Fruit fly (Drosophila melanogaster) whole organism, embryonic: ENCODE data around the gene RpS14a.

ENCODE experiments used
- Ada2b ChIP-seq: fragments of 200-800 bp; sonication (Bioruptor generic); IDR thresholded peaks from 2 replicates; pipeline ENCODE4 v1.3.6; 2022; ENCODE audit warnings: missing biosample characterization, missing genetic modification characterization
- Adf1 ChIP-seq: fragments of 200-800 bp; sonication (Bioruptor generic); IDR thresholded peaks from 2 replicates; pipeline ENCODE4 v1.3.6; 2022; ENCODE audit warnings: missing biosample characterization, missing genetic modification characterization
- CG10147 ChIP-seq: fragments of 200-800 bp; sonication (Bioruptor generic); optimal IDR thresholded peaks from 2 replicates; lab custom pipeline; 2019; ENCODE audit warnings: missing biosample characterization, mild to moderate bottlenecking, missing genetic modification characterization, moderate library complexity
- CG11093 ChIP-seq: fragments of 200-800 bp; sonication (Bioruptor generic); IDR thresholded peaks from 3 replicates; pipeline ENCODE4 v1.3.6; 2022; ENCODE audit warnings: missing biosample characterization, missing genetic modification characterization
- CG11247 ChIP-seq: fragments of 200-800 bp; sonication (Bioruptor generic); IDR thresholded peaks from 2 replicates; pipeline ENCODE4 v1.3.6; 2022; ENCODE audit warnings: missing biosample characterization, missing genetic modification characterization
- CG12155 ChIP-seq: fragments of 200-800 bp; sonication (Bioruptor generic); optimal IDR thresholded peaks from 3 replicates; lab custom pipeline; 2016; ENCODE audit warnings: missing biosample characterization, missing genetic modification characterization
- CG14441 ChIP-seq: fragments of 200-800 bp; sonication (Bioruptor generic); IDR thresholded peaks from 2 replicates; pipeline ENCODE4 v1.3.6; 2022; ENCODE audit warnings: missing biosample characterization, missing genetic modification characterization
- CG14667 ChIP-seq: fragments of 200-800 bp; sonication (Bioruptor generic); IDR thresholded peaks from 2 replicates; pipeline ENCODE4 v1.3.6; 2022; ENCODE audit warnings: missing biosample characterization, missing genetic modification characterization
- CG15514 ChIP-seq: fragments of 200-800 bp; sonication (Bioruptor generic); optimal IDR thresholded peaks from 3 replicates; lab custom pipeline; 2017; ENCODE audit warnings: missing biosample characterization, missing genetic modification characterization, mild to moderate bottlenecking, moderate library complexity, missing genetic modification reagents
- CG1603 ChIP-seq: fragments of 200-800 bp; sonication (Bioruptor generic); optimal IDR thresholded peaks from 2 replicates; lab custom pipeline; 2019; ENCODE audit warnings: missing biosample characterization, mild to moderate bottlenecking, missing genetic modification characterization, moderate library complexity
- CG16815 ChIP-seq: fragments of 200-800 bp; sonication (Bioruptor generic); optimal IDR thresholded peaks from 3 replicates; lab custom pipeline; 2017; ENCODE audit warnings: missing biosample characterization, mild to moderate bottlenecking, missing genetic modification characterization
- CG17829 ChIP-seq: fragments of 200-800 bp; optimal IDR thresholded peaks from 2 replicates; lab custom pipeline; 2019; ENCODE audit warnings: missing biosample characterization, mild to moderate bottlenecking, missing genetic modification characterization, moderate library complexity
- CG18262 ChIP-seq: fragments of 200-800 bp; optimal IDR thresholded peaks from 3 replicates; lab custom pipeline; 2019; ENCODE audit warnings: missing biosample characterization, mild to moderate bottlenecking, missing genetic modification characterization, moderate library complexity
- CG2120 ChIP-seq: fragments of 200-800 bp; sonication (Bioruptor generic); optimal IDR thresholded peaks from 3 replicates; lab custom pipeline; 2016; ENCODE audit warnings: missing biosample characterization, missing genetic modification characterization
- CG32767 ChIP-seq: fragments of 200-800 bp; sonication (Bioruptor generic); IDR thresholded peaks from 2 replicates; pipeline ENCODE4 v1.3.6; 2022; ENCODE audit warnings: missing biosample characterization, missing genetic modification characterization
- CG32772 ChIP-seq: fragments of 200-800 bp; sonication (Bioruptor generic); IDR thresholded peaks from 2 replicates; pipeline ENCODE4 v1.3.6; 2022; ENCODE audit warnings: missing biosample characterization, missing genetic modification characterization
- CG33557 ChIP-seq: fragments of 200-800 bp; sonication (Bioruptor generic); optimal IDR thresholded peaks from 2 replicates; lab custom pipeline; 2019; ENCODE audit warnings: missing biosample characterization, mild to moderate bottlenecking, missing genetic modification characterization, moderate library complexity
- CG34376 ChIP-seq: fragments of 200-800 bp; sonication (Bioruptor generic); optimal IDR thresholded peaks from 2 replicates; lab custom pipeline; 2018; ENCODE audit warnings: missing biosample characterization, mild to moderate bottlenecking, missing genetic modification characterization
- CG3838 ChIP-seq: fragments of 200-800 bp; sonication (Bioruptor generic); optimal IDR thresholded peaks from 3 replicates; lab custom pipeline; 2016; ENCODE audit warnings: missing biosample characterization, missing genetic modification characterization
- CG4707 ChIP-seq: fragments of 200-800 bp; sonication (Bioruptor generic); optimal IDR thresholded peaks from 2 replicates; lab custom pipeline; 2018; ENCODE audit warnings: missing biosample characterization, mild to moderate bottlenecking, missing genetic modification characterization, moderate library complexity
- CG5180 ChIP-seq: fragments of 200-800 bp; sonication (Bioruptor generic); optimal IDR thresholded peaks from 3 replicates; lab custom pipeline; 2017; ENCODE audit warnings: missing biosample characterization, missing genetic modification characterization, mild to moderate bottlenecking, moderate library complexity, missing genetic modification reagents
- CG7357 ChIP-seq: fragments of 200-800 bp; sonication (Bioruptor generic); IDR thresholded peaks from 3 replicates; pipeline ENCODE4 v1.3.6; 2022; ENCODE audit warnings: missing biosample characterization, missing genetic modification characterization
- CG7839 ChIP-seq: fragments of 200-800 bp; sonication (Bioruptor generic); optimal IDR thresholded peaks from 3 replicates; lab custom pipeline; 2018; ENCODE audit warnings: missing biosample characterization, mild to moderate bottlenecking, missing genetic modification characterization, moderate library complexity
- CG7963 ChIP-seq: fragments of 200-800 bp; sonication (Bioruptor generic); IDR thresholded peaks from 3 replicates; pipeline ENCODE4 v1.3.6; 2022; ENCODE audit warnings: missing biosample characterization, missing genetic modification characterization; ENCODE audit not compliant: partially characterized antibody
- CG8388 ChIP-seq: fragments of 200-800 bp; sonication (Bioruptor generic); optimal IDR thresholded peaks from 2 replicates; lab custom pipeline; 2019; ENCODE audit warnings: missing biosample characterization, mild to moderate bottlenecking, missing genetic modification characterization, moderate library complexity
- Dbx ChIP-seq: fragments of 200-800 bp; sonication (Bioruptor generic); IDR thresholded peaks from 3 replicates; pipeline ENCODE4 v1.3.6; 2022; ENCODE audit warnings: missing biosample characterization, missing genetic modification characterization
- Dll ChIP-seq: fragments of 200-800 bp; sonication (Bioruptor generic); IDR thresholded peaks from 4 replicates; pipeline ENCODE4 v1.3.6; 2022; ENCODE audit warnings: missing biosample characterization, missing genetic modification characterization; ENCODE audit not compliant: partially characterized antibody
- Eip74EF ChIP-seq, 2 experiments: fragments of 200-800 bp in 1 of 2; fragments of >200 bp in 1 of 2; sonication (Bioruptor generic) in 1 of 2; optimal IDR thresholded peaks; 2 replicates each; lab custom pipeline; 2017 to 2019; ENCODE audit warnings: missing biosample characterization in 2 of 2, missing genetic modification characterization in 2 of 2, mild to moderate bottlenecking in 1 of 2, moderate library complexity in 1 of 2
- MBD-R2 ChIP-seq: fragments of 200-800 bp; sonication (Bioruptor generic); IDR thresholded peaks from 2 replicates; pipeline ENCODE4 v1.3.6; 2022; ENCODE audit warnings: missing biosample characterization, missing genetic modification characterization
- NC2β ChIP-seq: fragments of 200-800 bp; sonication (Bioruptor generic); optimal IDR thresholded peaks from 2 replicates; lab custom pipeline; 2016; ENCODE audit warnings: missing biosample characterization, missing genetic modification characterization
- NfI ChIP-seq: fragments of 200-800 bp; sonication (Bioruptor generic); optimal IDR thresholded peaks from 3 replicates; lab custom pipeline; 2018; ENCODE audit warnings: missing biosample characterization, mild to moderate bottlenecking, missing genetic modification characterization, moderate library complexity
- Ptx1 ChIP-seq: fragments of 200-800 bp; sonication (Bioruptor generic); IDR thresholded peaks from 2 replicates; pipeline ENCODE4 v1.3.6; 2022; ENCODE audit warnings: missing biosample characterization, missing genetic modification characterization
- Rx ChIP-seq: fragments of 200-800 bp; sonication (Bioruptor generic); IDR thresholded peaks from 2 replicates; pipeline ENCODE4 v1.3.6; 2022; ENCODE audit warnings: missing biosample characterization, missing genetic modification characterization
- Spps ChIP-seq: fragments of 200-800 bp; sonication (Bioruptor generic); optimal IDR thresholded peaks from 2 replicates; lab custom pipeline; 2018; ENCODE audit warnings: missing biosample characterization, mild to moderate bottlenecking, missing genetic modification characterization
- YL-1 ChIP-seq: fragments of 200-800 bp; sonication (Bioruptor generic); optimal IDR thresholded peaks from 3 replicates; lab custom pipeline; 2017; ENCODE audit warnings: missing biosample characterization, mild to moderate bottlenecking, missing genetic modification characterization
- cato ChIP-seq: fragments of 200-800 bp; sonication (Bioruptor generic); optimal IDR thresholded peaks from 2 replicates; lab custom pipeline; 2016; ENCODE audit warnings: missing biosample characterization, missing genetic modification characterization, borderline replicate concordance
- gem ChIP-seq: fragments of 200-800 bp; sonication (Bioruptor generic); optimal IDR thresholded peaks from 2 replicates; lab custom pipeline; 2019; ENCODE audit warnings: missing biosample characterization, mild to moderate bottlenecking, missing genetic modification characterization, moderate library complexity
- gt ChIP-seq: fragments of 200-800 bp; sonication (Bioruptor generic); IDR thresholded peaks from 2 replicates; pipeline ENCODE4 v1.3.6; 2022; ENCODE audit warnings: missing biosample characterization, missing genetic modification characterization
- hkb ChIP-seq, 2 experiments: fragments of 200-800 bp in 1 of 2; fragments of >200 bp in 1 of 2; sonication (Bioruptor generic) in 1 of 2; IDR thresholded peaks in 1 of 2; optimal IDR thresholded peaks in 1 of 2; 2 replicates each; pipeline versions ENCODE4 v1.3.6 to Lab custom; 2017 to 2022; ENCODE audit warnings: missing biosample characterization in 1 of 2, missing genetic modification characterization in 1 of 2
- ind ChIP-seq: fragments of 200-800 bp; sonication (Bioruptor generic); optimal IDR thresholded peaks from 3 replicates; lab custom pipeline; 2016; ENCODE audit warnings: missing biosample characterization, missing genetic modification characterization
- klu ChIP-seq: fragments of 200-800 bp; sonication (Bioruptor generic); IDR thresholded peaks from 2 replicates; pipeline ENCODE4 v1.3.6; 2022; ENCODE audit warnings: missing biosample characterization, missing genetic modification characterization
- pho ChIP-seq: fragments of 200-800 bp; sonication (Bioruptor generic); optimal IDR thresholded peaks from 2 replicates; lab custom pipeline; 2016; ENCODE audit warnings: missing biosample characterization, missing genetic modification characterization
- repo ChIP-seq: fragments of 200-800 bp; sonication (Bioruptor generic); optimal IDR thresholded peaks from 2 replicates; lab custom pipeline; 2016; ENCODE audit warnings: missing biosample characterization, missing genetic modification characterization
- scrt ChIP-seq: fragments of 200-800 bp; sonication (Bioruptor generic); optimal IDR thresholded peaks from 2 replicates; lab custom pipeline; 2018; ENCODE audit warnings: missing biosample characterization, mild to moderate bottlenecking, missing genetic modification characterization, moderate library complexity
- sim ChIP-seq: fragments of 200-800 bp; sonication (Bioruptor generic); IDR thresholded peaks from 2 replicates; pipeline ENCODE4 v1.3.6; 2022; ENCODE audit warnings: missing biosample characterization, missing genetic modification characterization
- sug ChIP-seq: fragments of 200-800 bp; optimal IDR thresholded peaks from 2 replicates; lab custom pipeline; 2019; ENCODE audit warnings: missing biosample characterization, mild to moderate bottlenecking, missing genetic modification characterization, moderate library complexity
- vvl ChIP-seq: fragments of 200-800 bp; sonication (Bioruptor generic); IDR thresholded peaks from 2 replicates; pipeline ENCODE4 v1.3.6; 2022; ENCODE audit warnings: missing biosample characterization, missing genetic modification characterization
- zfh2 ChIP-seq: fragments of 200-800 bp; sonication (Bioruptor generic); optimal IDR thresholded peaks from 2 replicates; lab custom pipeline; 2016; ENCODE audit warnings: missing biosample characterization, missing genetic modification characterization

RpS14a gene

DNA sequence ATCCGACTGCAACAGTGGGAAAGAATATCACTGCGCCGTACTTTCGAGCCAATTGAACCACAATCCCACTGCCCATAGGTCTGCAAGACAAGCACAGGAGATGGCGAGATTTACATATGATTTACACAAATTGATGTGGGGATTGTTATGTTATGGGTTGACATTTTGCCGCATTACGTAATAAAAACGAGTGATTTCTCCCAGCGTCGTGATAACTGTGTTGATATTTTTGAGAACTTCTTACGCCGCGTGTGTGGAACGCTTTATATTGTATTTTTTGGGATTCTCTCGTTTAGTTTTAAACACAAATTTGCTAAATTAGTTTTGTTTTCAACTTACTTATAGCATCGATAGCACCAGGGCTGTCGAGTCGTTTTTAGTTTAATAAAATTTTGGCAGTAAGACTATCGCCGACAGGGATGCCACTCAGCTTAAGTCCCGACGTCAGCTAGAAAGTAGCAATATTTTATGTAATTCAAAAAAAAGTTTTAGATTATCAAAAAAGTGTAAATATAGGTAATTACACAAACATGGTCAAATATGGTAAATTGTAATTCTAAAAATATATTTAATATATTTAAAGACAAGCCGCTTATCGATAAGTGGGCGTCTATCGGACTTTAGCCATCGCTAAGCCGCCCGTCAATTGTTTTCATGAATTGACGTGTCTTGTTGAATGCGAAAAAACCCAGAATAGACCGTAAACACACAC lies 40.0 kb upstream of the RpS14a start, which contains the start of the genes CG45089, ND-MNLL and p115 (continued):
- TF ChIP-seq CG5180 (GFP tag; lab: Kevin White, UChicago), result no peak
- TF ChIP-seq sug, result peak; percentile 65
- no peak for TF ChIP-seq CG7357 (GFP tag; lab: Robert Waterston, UW)
- TF ChIP-seq klu (GFP tag; lab: Robert Waterston, UW), result peak; percentile 53
- peak; percentile 12 for TF ChIP-seq NC2β (GFP tag; lab: Kevin White, UChicago)
- peak in 1 of 2 experiments; percentile 23 for TF ChIP-seq Eip74EF (GFP tag; optimal IDR thresholded peaks at IDR 0.05; lab: Kevin White, UChicago)
- no peak for TF ChIP-seq CG34376 (GFP tag; lab: Kevin White, UChicago)
- peak; percentile 66 for TF ChIP-seq CG12155
- peak; percentile 29 for TF ChIP-seq CG33557
- TF ChIP-seq CG11247 (GFP tag; lab: Robert Waterston, UW), result peak; percentile 32; the same call in 1 of the 2 replicates
- peak; percentile 42; the same call in 1 of the 2 replicates for TF ChIP-seq Ada2b (GFP tag; lab: Robert Waterston, UW)
- no peak for TF ChIP-seq CG4707 (GFP tag; lab: Kevin White, UChicago)
- peak; percentile 25; the same call in 1 of the 2 replicates for TF ChIP-seq CG14667 (GFP tag; lab: Robert Waterston, UW)
- peak; percentile 68 for TF ChIP-seq Ptx1 (GFP tag; lab: Robert Waterston, UW)
- TF ChIP-seq CG11093 (GFP tag; lab: Robert Waterston, UW), result no peak
- peak; percentile 48 for TF ChIP-seq zfh2 (GFP tag; lab: Kevin White, UChicago)
- TF ChIP-seq vvl (GFP tag; lab: Robert Waterston, UW), result peak; percentile 70
- TF ChIP-seq repo, result no peak
- 0 out of 3 replicates have a peak, but pooled peaks have one; percentile 14 for TF ChIP-seq CG7963 (GFP tag; lab: Robert Waterston, UW)
- no peak for TF ChIP-seq CG3838
- TF ChIP-seq NfI (GFP tag; lab: Kevin White, UChicago), result peak; percentile 43
- TF ChIP-seq CG32767 (GFP tag; lab: Robert Waterston, UW), result no peak
- peak; percentile 15; the same call in 1 of the 2 replicates for TF ChIP-seq CG14441 (GFP tag; lab: Robert Waterston, UW)
- TF ChIP-seq cato (GFP tag; lab: Kevin White, UChicago), result peak; percentile 26
- peak; percentile 27 for TF ChIP-seq CG1603 (tag; lab: Kevin White, UChicago)
- TF ChIP-seq YL-1 (GFP tag; lab: Kevin White, UChicago), result peak; percentile 85
- peak; percentile 77 for TF ChIP-seq CG17829 (tag; lab: Kevin White, UChicago)
- TF ChIP-seq sim (GFP tag; lab: Robert Waterston, UW), result no peak
- TF ChIP-seq ind, result peak; percentile 64
- TF ChIP-seq hkb (optimal IDR thresholded peaks at IDR 0.05; lab: Kevin White, UChicago), result no peak
- TF ChIP-seq hkb (GFP tag; IDR thresholded peaks at IDR 0.05; lab: Robert Waterston, UW), result peak; percentile 49
- peak; percentile 74; the same call in 2 of the 3 replicates for TF ChIP-seq Dbx
- peak; percentile 8 for TF ChIP-seq CG16815
- peak; percentile 14 for TF ChIP-seq pho (GFP tag; lab: Kevin White, UChicago)
- TF ChIP-seq CG8388 (GFP tag; lab: Kevin White, UChicago), result peak; percentile 52
- TF ChIP-seq Rx (GFP tag; lab: Robert Waterston, UW), result 0 out of 2 replicates have a peak, but pooled peaks have one; percentile 3
- peak; percentile 25 for TF ChIP-seq scrt (GFP tag; lab: Kevin White, UChicago)
- TF ChIP-seq Dll (GFP tag; lab: Robert Waterston, UW), result peak; percentile 83
- peak; percentile 62 for TF ChIP-seq CG18262 (tag; lab: Kevin White, UChicago)
- peak; percentile 9 for TF ChIP-seq Spps
- peak; percentile 78 for TF ChIP-seq gem
- TF ChIP-seq gt (GFP tag; lab: Robert Waterston, UW), result no peak
- TF ChIP-seq CG15514, result peak; percentile 66
- peak; percentile 57 for TF ChIP-seq CG7839
- peak; percentile 39; the same call in 1 of the 2 replicates for TF ChIP-seq CG32772 (GFP tag; lab: Robert Waterston, UW)
- TF ChIP-seq CG2120 (GFP tag; lab: Kevin White, UChicago), result peak; percentile 71
- peak; percentile 56 for TF ChIP-seq CG10147
- TF ChIP-seq MBD-R2 (GFP tag; lab: Robert Waterston, UW), result peak; percentile 78
- TF ChIP-seq Adf1 (GFP tag; lab: Robert Waterston, UW), result peak; percentile 23; the same call in 1 of the 2 replicates
